Worm (Caenorhabditis elegans): ENCODE results near the gene R09D1.14.

ce11 chrII:9412086-9412608 lies 47.2 kb downstream of the R09D1.14 start, which contains the start of gene arrd-3:
- TF ChIP-seq him-1 (tag; optimal IDR thresholded peaks at IDR 0.05) (no peak), dao-5 (tag; optimal IDR thresholded peaks at IDR 0.05) (no peak), W03F9.2 (tag; optimal IDR thresholded peaks at IDR 0.05) (no peak)

All from whole organism, L4/young adult.